Fruit fly (Drosophila melanogaster): ENCODE data around the gene Hsc70-3.

Gene Hsc70-3

DNA sequence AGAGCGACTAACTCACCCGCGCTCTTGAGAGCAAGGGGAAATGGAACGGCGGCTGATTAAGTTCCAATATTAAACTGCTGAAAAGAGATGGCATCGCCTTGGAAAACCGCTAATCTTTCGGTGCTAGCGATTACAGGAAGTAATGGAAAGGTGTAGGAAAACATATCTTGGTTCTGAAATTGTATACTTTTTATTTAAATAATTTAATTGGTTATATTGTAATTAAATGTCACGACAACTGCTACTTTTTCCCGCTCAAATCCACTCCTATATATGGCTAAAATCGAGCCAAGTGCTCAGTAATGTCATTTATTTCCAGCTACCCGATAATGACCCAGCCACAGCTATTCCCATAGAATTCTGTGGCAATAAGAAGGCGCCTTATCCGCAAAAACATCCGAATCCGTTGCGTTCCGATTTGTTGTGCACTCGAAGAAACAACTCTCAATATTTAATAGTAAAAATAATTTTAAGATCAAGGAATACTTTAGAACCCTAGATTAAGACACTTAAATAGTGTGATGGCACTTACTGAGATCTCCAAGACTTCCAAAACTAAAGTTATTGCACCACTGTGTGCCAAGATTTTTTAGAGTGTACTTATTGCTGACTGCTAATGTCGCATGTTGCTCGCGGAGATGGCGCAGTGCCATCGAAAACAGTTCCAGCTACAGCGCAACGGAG, 18.6 kb downstream of the Hsc70-3 start (continued):
- TF ChIP-seq Dfd (GFP tag; optimal IDR thresholded peaks at IDR 0.05) (no peak), sd (tag; optimal IDR thresholded peaks at IDR 0.05) (peak; percentile 21), CG11085 (GFP tag; IDR thresholded peaks at IDR 0.05) (no peak), Gsc (GFP tag; IDR thresholded peaks at IDR 0.05) (no peak), CG34224 (GFP tag; IDR thresholded peaks at IDR 0.05; ENCODE audit: partially characterized antibody) (no peak), CG6813 (GFP tag; optimal IDR thresholded peaks at IDR 0.05) (no peak), MESR4 (GFP tag; optimal IDR thresholded peaks at IDR 0.05) (no peak), CG6683 (GFP tag; optimal IDR thresholded peaks at IDR 0.05) (peak; percentile 16), tap (tag; optimal IDR thresholded peaks at IDR 0.05) (peak; percentile 63), CG12744 (GFP tag; optimal IDR thresholded peaks at IDR 0.05) (no peak), Dek (tag; optimal IDR thresholded peaks at IDR 0.05) (peak; percentile 60), CG32767 (GFP tag; IDR thresholded peaks at IDR 0.05) (0 out of 2 replicates have a peak, but pooled peaks have one; percentile 53), tna (GFP tag; IDR thresholded peaks at IDR 0.05; ENCODE audit: partially characterized antibody) (no peak), CG3726 (GFP tag; IDR thresholded peaks at IDR 0.05) (peak; percentile 61; the same call in 1 of the 3 replicates), amos (GFP tag; IDR thresholded peaks at IDR 0.05; ENCODE audit: partially characterized antibody) (no peak), Mad (GFP tag; optimal IDR thresholded peaks at IDR 0.05) (peak; percentile 45), CG5245 (GFP tag; optimal IDR thresholded peaks at IDR 0.05) (peak; percentile 56), her (GFP tag; optimal IDR thresholded peaks at IDR 0.05) (no peak), fru (optimal IDR thresholded peaks at IDR 0.05) (no peak), h (optimal IDR thresholded peaks at IDR 0.05) (no peak), CG31224 (GFP tag; IDR thresholded peaks at IDR 0.05) (0 out of 2 replicates have a peak, but pooled peaks have one; percentile 14), CG10959 (GFP tag; IDR thresholded peaks at IDR 0.05) (no peak), Nf-YB (GFP tag; optimal IDR thresholded peaks at IDR 0.05) (peak; percentile 51), CG3995 (GFP tag; optimal IDR thresholded peaks at IDR 0.05) (no peak), CG9876 (GFP tag; optimal IDR thresholded peaks at IDR 0.05) (no peak), Doc3 (GFP tag; IDR thresholded peaks at IDR 0.05; ENCODE audit: partially characterized antibody) (no peak), en (GFP tag; optimal IDR thresholded peaks at IDR 0.05) (peak; percentile 26), GATAe (GFP tag; conservative IDR thresholded peaks at IDR 0.05) (no peak), Taf1 (GFP tag; IDR thresholded peaks at IDR 0.05) (0 out of 2 replicates have a peak, but pooled peaks have one; percentile 17), ind (GFP tag; optimal IDR thresholded peaks at IDR 0.05) (peak; percentile 70), zen2 (GFP tag; IDR thresholded peaks at IDR 0.05; ENCODE audit: partially characterized antibody) (no peak), ERR (GFP tag; optimal IDR thresholded peaks at IDR 0.05) (peak; percentile 16), Hr3 (GFP tag; optimal IDR thresholded peaks at IDR 0.05) (peak; percentile 70), Ada2b (GFP tag; IDR thresholded peaks at IDR 0.05) (peak; percentile 44), run (tag; optimal IDR thresholded peaks at IDR 0.05) (peak; percentile 13), ewg (GFP tag; optimal IDR thresholded peaks at IDR 0.05) (peak; percentile 52), CG6272 (GFP tag; IDR thresholded peaks at IDR 0.05) (no peak), HLHmδ (GFP tag; optimal IDR thresholded peaks at IDR 0.05) (no peak), NfI (GFP tag; optimal IDR thresholded peaks at IDR 0.05) (peak; percentile 56), CG12659 (GFP tag; optimal IDR thresholded peaks at IDR 0.05) (peak; percentile 67), Elba2 (GFP tag; optimal IDR thresholded peaks at IDR 0.05) (no peak), Fer3 (tag; optimal IDR thresholded peaks at IDR 0.05) (peak; percentile 70), CG4707 (GFP tag; optimal IDR thresholded peaks at IDR 0.05) (peak; percentile 10), CG14050 (GFP tag; IDR thresholded peaks at IDR 0.05) (peak; percentile 66), CG4854 (GFP tag; optimal IDR thresholded peaks at IDR 0.05) (peak; percentile 40), unc-4 (GFP tag; IDR thresholded peaks at IDR 0.05; ENCODE audit: partially characterized antibody) (no peak), CG1024 (GFP tag; IDR thresholded peaks at IDR 0.05) (peak; percentile 41; the same call in 1 of the 2 replicates), maf-S (GFP tag; optimal IDR thresholded peaks at IDR 0.05) (peak; percentile 30), bbx (GFP tag; IDR thresholded peaks at IDR 0.05; ENCODE audit: partially characterized antibody) (no peak), Pdp1 (GFP tag; optimal IDR thresholded peaks at IDR 0.05) (peak; percentile 59 to 62)
